Fruit fly (Drosophila melanogaster) ovary, adult (tissue): ENCODE results near the gene CG14995.

Experiments
- CG17801 ChIP-seq: fragments of 200-800 bp; optimal IDR thresholded peaks from 2 replicates; lab custom pipeline; 2019; ENCODE audit warnings: missing biosample characterization, mild to moderate bottlenecking, missing genetic modification characterization, moderate library complexity; ENCODE audit not compliant: partially characterized antibody

CG14995 gene

dm6 chr3L:4121589-4121988 is 18.5 kb upstream of the CG14995 start:
- TF ChIP-seq CG17801 (GFP tag; lab: Kevin White, UChicago) = no peak

dm6 chr3L:4120358-4121349 is 17.6 kb upstream of the CG14995 start:
- no peak for TF ChIP-seq CG17801 (GFP tag; lab: Kevin White, UChicago)

DNA sequence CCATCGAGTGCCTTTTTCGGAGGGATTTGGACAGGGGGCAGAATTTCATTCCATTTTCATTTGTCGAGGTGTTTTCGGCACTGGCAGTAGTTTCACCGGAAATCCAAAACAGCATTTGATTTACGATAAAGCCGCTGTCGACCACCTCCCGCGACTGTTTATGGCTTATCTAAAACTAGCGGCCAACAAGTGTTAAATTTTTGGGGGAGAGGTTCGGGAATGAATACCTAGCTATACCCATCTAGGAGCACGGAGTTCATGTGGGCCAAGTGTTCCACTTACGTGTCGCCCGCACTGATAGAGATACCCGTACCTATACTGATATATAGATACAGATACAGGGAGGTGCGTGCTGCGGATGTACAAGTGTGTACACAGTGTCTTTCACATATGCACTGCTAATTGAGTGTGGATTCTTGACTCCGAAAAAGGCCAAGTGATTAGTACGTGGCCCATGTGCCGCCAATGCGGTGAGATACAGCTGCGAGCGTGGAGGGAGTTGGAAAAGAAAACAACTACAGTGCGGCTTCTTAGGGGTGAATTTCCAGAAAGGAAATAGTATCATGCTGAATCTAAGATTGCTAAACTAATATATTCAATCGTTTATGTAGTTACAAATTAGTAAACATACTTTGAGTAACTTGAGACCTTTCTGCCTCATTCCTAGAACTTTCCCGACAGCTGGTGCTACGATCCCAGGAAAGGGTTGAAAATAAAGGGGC is 16.7 kb upstream of the CG14995 start:
- no peak for TF ChIP-seq CG17801 (GFP tag; lab: Kevin White, UChicago)

DNA sequence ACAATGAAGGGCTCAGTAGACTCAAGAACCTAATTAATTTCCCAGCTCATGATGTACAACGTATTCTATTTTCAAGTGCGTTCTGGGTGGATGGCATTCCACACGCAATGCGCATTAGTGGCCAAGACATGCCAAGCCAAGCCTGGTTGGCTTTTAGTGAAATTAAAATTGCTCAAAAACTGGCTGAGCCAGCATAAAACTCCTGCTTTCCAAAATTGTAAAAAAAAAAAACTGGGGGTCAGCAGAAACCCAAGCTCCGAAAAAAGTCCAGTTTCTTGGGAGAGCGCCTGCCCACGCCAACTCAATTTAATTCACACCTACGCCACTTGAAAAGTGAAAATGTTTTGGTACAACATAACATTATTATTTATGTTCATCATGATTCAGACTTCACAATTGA is 15.3 kb upstream of the CG14995 start:
- TF ChIP-seq CG17801 (GFP tag; lab: Kevin White, UChicago) = no peak

- no peak for TF ChIP-seq CG17801 (GFP tag; lab: Kevin White, UChicago)
Measured at dm6 chr3L:4117493-4117892, 14.4 kb upstream of the CG14995 start.

DNA sequence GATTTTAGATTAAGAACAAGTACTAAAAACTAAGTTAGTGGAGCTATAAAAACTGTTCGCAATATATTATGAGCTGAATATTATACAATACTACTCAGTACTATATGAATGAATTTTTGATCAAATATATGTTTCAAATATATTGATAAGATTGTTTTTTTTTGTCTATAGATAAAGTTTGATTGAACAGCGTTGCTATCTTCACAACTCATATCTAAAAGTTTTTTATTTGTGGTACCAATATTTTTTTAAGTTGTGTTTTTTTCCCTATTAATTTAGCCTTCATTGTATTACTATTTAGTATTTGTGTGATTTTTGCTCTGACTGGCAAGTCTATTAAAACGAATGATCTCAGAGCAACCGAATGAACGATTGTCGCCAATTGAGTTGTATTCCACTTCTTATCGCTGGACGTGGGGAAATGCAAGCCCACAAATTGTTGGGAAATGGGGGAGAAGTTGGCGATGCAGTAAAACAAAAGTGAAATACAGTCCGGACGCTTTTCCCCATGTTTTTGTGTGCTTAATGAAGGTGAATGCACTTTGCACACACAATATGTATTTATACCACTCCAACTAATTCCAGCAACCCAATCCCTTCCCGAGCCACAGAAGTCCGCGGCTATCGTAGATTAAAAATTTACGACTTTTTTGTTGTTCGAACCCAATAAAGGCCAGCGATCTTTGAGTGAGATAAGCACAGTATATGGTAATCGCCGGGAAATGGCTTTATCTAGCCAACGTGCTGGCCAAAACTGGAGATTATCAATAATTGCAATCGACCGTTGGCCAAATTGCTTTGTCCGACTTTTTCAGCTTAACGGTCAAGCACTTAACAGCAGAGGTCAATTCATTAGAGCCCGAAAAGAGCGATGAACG is 13.7 kb upstream of the CG14995 start:
- TF ChIP-seq CG17801 (GFP tag; lab: Kevin White, UChicago) = peak; percentile 45

DNA sequence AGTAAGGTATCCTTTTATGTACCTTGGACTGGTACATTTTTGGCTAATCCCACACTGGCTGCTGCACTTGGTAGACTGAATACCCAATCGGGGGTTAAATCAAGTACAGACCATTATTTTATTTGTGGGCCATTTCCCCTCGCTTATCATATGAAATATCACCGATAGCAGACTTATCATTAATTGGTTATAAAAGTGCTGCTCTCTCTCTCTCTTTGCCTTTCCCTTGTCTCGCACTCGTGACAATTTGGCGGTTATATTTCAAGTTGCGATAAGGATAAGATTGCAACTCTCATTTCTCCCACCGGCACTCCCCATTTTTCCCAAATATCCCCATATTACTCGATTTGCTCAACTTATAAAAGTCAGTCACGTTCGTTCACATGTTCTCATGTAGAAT is 12.6 kb upstream of the CG14995 start:
- TF ChIP-seq CG17801 (GFP tag; lab: Kevin White, UChicago) = no peak

- TF ChIP-seq CG17801 (GFP tag; lab: Kevin White, UChicago) = no peak
Measured at dm6 chr3L:4115107-4115506, 12.1 kb upstream of the CG14995 start.

dm6 chr3L:4113998-4114397 is 10.9 kb upstream of the CG14995 start:
- no peak for TF ChIP-seq CG17801 (GFP tag; lab: Kevin White, UChicago)

dm6 chr3L:4110212-4110611 is 7.2 kb upstream of the CG14995 start:
- TF ChIP-seq CG17801 (GFP tag; lab: Kevin White, UChicago) = no peak

DNA sequence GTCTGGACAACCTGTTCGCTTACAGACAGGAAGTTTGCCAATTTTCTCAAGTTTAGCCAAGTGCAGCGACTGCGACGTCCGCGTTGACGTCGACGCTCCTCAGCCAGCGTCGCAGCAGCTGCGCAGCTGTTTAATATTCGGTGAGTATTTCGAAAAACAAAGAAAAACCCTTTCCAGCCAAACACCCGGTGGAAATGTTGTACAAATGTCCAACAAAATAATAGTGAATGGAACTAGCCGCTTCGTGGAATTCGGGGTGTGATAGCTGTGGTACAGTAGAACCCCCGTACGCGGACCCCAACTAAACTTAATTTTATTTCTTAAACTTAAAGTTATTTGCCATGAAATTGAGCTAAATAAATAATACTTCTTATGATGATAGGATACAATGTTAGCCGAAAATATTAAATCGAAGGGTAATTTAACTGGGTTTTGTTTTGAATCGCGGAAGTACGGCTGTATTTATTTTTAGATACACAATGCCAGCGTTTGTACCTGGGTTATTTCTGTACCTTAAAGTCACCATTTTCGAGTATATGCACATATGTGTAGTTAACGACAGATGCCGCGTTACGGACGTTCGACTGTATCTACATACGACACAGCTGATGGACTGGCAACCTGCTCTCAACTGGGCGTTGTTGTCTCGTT is 5.9 kb upstream of the CG14995 start:
- peak; percentile 22 for TF ChIP-seq CG17801 (GFP tag; lab: Kevin White, UChicago)

- no peak for TF ChIP-seq CG17801 (GFP tag; lab: Kevin White, UChicago)
Measured at dm6 chr3L:4108072-4108843, 5.2 kb upstream of the CG14995 start, which contains the start of gene Ack. Ack (plus strand) TSS chr3L:4108186.

- TF ChIP-seq CG17801 (GFP tag; lab: Kevin White, UChicago) = no peak
Measured at dm6 chr3L:4107120-4107519, 4.1 kb upstream of the CG14995 start.
